Worm (Caenorhabditis elegans): ENCODE data around the gene rgs-7.

DNA sequence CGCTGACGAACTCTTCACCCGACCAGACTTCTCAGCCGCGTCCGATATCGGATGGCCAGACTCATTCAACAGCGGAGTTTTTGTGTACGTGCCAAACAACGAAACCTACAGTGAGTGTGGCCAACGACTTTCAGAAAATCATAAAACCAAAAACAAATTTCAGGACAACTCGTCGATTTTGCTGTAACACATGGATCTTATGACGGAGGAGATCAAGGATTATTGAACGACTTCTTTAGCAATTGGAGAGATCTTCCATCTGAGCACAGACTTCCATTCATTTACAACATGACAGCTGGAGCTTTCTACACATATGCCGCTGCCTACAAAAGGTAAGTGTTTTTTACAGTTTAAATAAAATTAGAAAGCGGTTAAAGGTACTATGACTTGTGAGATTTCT, 4.3 kb upstream of the rgs-7 start:
- TF ChIP-seq ama-1 (optimal IDR thresholded peaks at IDR 0.05) (no peak), flt-1 (GFP tag; IDR thresholded peaks at IDR 0.05) (no peak), hmbx-1 (tag; optimal IDR thresholded peaks at IDR 0.05) (no peak), tbx-37 (GFP tag; conservative IDR thresholded peaks at IDR 0.05) (no peak), aly-1 (tag; optimal IDR thresholded peaks at IDR 0.05) (no peak), pes-1 (GFP tag; IDR thresholded peaks at IDR 0.05) (no peak), tbx-11 (GFP tag; IDR thresholded peaks at IDR 0.05) (no peak), ets-7 (tag; optimal IDR thresholded peaks at IDR 0.05) (no peak), hnd-1 (tag; optimal IDR thresholded peaks at IDR 0.05) (no peak), hmg-4 (GFP tag; optimal IDR thresholded peaks at IDR 0.05) (no peak), ceh-36 (tag; optimal IDR thresholded peaks at IDR 0.05) (no peak), tra-4 (tag; optimal IDR thresholded peaks at IDR 0.05) (no peak), B0310.2 (tag; optimal IDR thresholded peaks at IDR 0.05) (no peak), ceh-13 (GFP tag; optimal IDR thresholded peaks at IDR 0.05) (no peak)

Data from whole organism, early embryonic.